Fruit fly (Drosophila melanogaster) whole organism, pupa: Measurements from ENCODE around the gene Vps36.
A peak's percentile ranks its signal among the peaks of the same experiment; 100 is the strongest.

Source experiments
- CG10348 ChIP-seq: fragments of 200-800 bp; sonication (Bioruptor generic); IDR thresholded peaks from 2 replicates; pipeline ENCODE4 v1.3.6; 2022; ENCODE audit warnings: missing biosample characterization, missing genetic modification characterization
- CG12605 ChIP-seq: fragments of 200-800 bp; sonication (Bioruptor generic); IDR thresholded peaks from 2 replicates; pipeline ENCODE4 v1.3.6; 2022; ENCODE audit warnings: missing biosample characterization, missing genetic modification characterization
- CG13204 ChIP-seq: fragments of 200-800 bp; sonication (Bioruptor generic); optimal IDR thresholded peaks from 2 replicates; lab custom pipeline; 2018; ENCODE audit warnings: missing biosample characterization, mild to moderate bottlenecking, missing genetic modification characterization, moderate library complexity
- CG14655 ChIP-seq: fragments of 200-800 bp; sonication (Bioruptor generic); optimal IDR thresholded peaks from 3 replicates; lab custom pipeline; 2017; ENCODE audit warnings: mild to moderate bottlenecking, missing biosample characterization, missing genetic modification reagents, missing genetic modification characterization
- CG15710 ChIP-seq: fragments of 200-800 bp; sonication (Bioruptor generic); optimal IDR thresholded peaks from 2 replicates; lab custom pipeline; 2018; ENCODE audit warnings: missing biosample characterization, mild to moderate bottlenecking, missing genetic modification characterization, moderate library complexity
- CG17806 ChIP-seq: fragments of 200-800 bp; sonication (Bioruptor generic); optimal IDR thresholded peaks from 2 replicates; lab custom pipeline; 2018; ENCODE audit warnings: missing biosample characterization, mild to moderate bottlenecking, missing genetic modification characterization, moderate library complexity
- CG32121 ChIP-seq: fragments of 200-800 bp; sonication (Bioruptor generic); IDR thresholded peaks from 2 replicates; pipeline ENCODE4 v1.3.6; 2022; ENCODE audit warnings: missing biosample characterization, missing genetic modification characterization
- CG34367 ChIP-seq: fragments of 200-800 bp; sonication (Bioruptor generic); optimal IDR thresholded peaks from 2 replicates; lab custom pipeline; 2018; ENCODE audit warnings: missing biosample characterization, mild to moderate bottlenecking, missing genetic modification characterization
- CG4496 ChIP-seq: fragments of 200-800 bp; sonication (Bioruptor generic); IDR thresholded peaks from 3 replicates; pipeline ENCODE4 v1.3.6; 2022; ENCODE audit warnings: missing biosample characterization, missing genetic modification characterization
- CG8159 ChIP-seq: fragments of 200-800 bp; sonication (Bioruptor generic); optimal IDR thresholded peaks from 3 replicates; lab custom pipeline; 2018; ENCODE audit warnings: missing biosample characterization, mild to moderate bottlenecking, missing genetic modification characterization, moderate library complexity
- CG8301 ChIP-seq: fragments of 200-800 bp; sonication (Bioruptor generic); optimal IDR thresholded peaks from 2 replicates; lab custom pipeline; 2018; ENCODE audit warnings: missing biosample characterization, mild to moderate bottlenecking, missing genetic modification characterization
- CG9948 ChIP-seq: fragments of 200-800 bp; sonication (Bioruptor generic); optimal IDR thresholded peaks from 2 replicates; lab custom pipeline; 2018; ENCODE audit warnings: missing biosample characterization, mild to moderate bottlenecking, missing genetic modification characterization, moderate library complexity
- D1 ChIP-seq: fragments of 200-800 bp; sonication (Bioruptor generic); optimal IDR thresholded peaks from 2 replicates; lab custom pipeline; 2018; ENCODE audit warnings: missing biosample characterization, mild to moderate bottlenecking, missing genetic modification characterization, moderate library complexity
- EcR ChIP-seq: fragments of 200-800 bp; sonication (Bioruptor generic); optimal IDR thresholded peaks from 3 replicates; lab custom pipeline; 2019; ENCODE audit warnings: missing biosample characterization, missing genetic modification characterization, mild to moderate bottlenecking, moderate library complexity, missing genetic modification reagents
- Ets98B ChIP-seq: fragments of 200-800 bp; sonication (Bioruptor generic); IDR thresholded peaks from 2 replicates; pipeline ENCODE4 v1.3.6; 2022; ENCODE audit warnings: missing biosample characterization, missing genetic modification characterization
- Pif1A ChIP-seq: fragments of 200-800 bp; sonication (Bioruptor generic); optimal IDR thresholded peaks from 3 replicates; lab custom pipeline; 2016; ENCODE audit warnings: missing biosample characterization, missing genetic modification characterization
- Pif1B ChIP-seq: fragments of 200-800 bp; sonication (Bioruptor generic); optimal IDR thresholded peaks from 3 replicates; lab custom pipeline; 2016; ENCODE audit warnings: missing biosample characterization, missing genetic modification characterization
- Snoo ChIP-seq: fragments of 200-800 bp; sonication (Bioruptor generic); optimal IDR thresholded peaks from 3 replicates; lab custom pipeline; 2017; ENCODE audit warnings: missing biosample characterization, mild to moderate bottlenecking, missing genetic modification characterization, inconsistent platforms
- fd96Ca ChIP-seq: fragments of 200-800 bp; sonication (Bioruptor generic); IDR thresholded peaks from 3 replicates; pipeline ENCODE4 v1.3.6; 2022; ENCODE audit warnings: missing biosample characterization, missing genetic modification characterization
- gl ChIP-seq: fragments of 200-800 bp; sonication (Bioruptor generic); optimal IDR thresholded peaks from 2 replicates; lab custom pipeline; 2018; ENCODE audit warnings: missing biosample characterization, mild to moderate bottlenecking, missing genetic modification characterization
- rn ChIP-seq: fragments of 200-800 bp; sonication (Bioruptor generic); IDR thresholded peaks from 2 replicates; pipeline ENCODE4 v1.3.6; 2022; ENCODE audit warnings: missing biosample characterization, missing genetic modification characterization

Vps36 gene

dm6 chr3L:13513112-13513538 lies at the start of gene Vps36, which contains the start of gene Liprin-beta:
Gene Vps36 (minus strand): TSS chr3L:13513112.
Gene Liprin-beta (plus strand): TSS chr3L:13513254.
- no peak for TF ChIP-seq CG8301 (tag; lab: Kevin White, UChicago)
- no peak for TF ChIP-seq CG12605 (GFP tag; lab: Robert Waterston, UW)
- no peak for TF ChIP-seq CG34367 (tag; lab: Kevin White, UChicago)
- TF ChIP-seq D1, result no peak
- peak; percentile 76 for TF ChIP-seq fd96Ca (GFP tag; lab: Robert Waterston, UW)
- TF ChIP-seq rn (GFP tag; lab: Robert Waterston, UW), result peak; percentile 62
- TF ChIP-seq CG15710 (tag; lab: Kevin White, UChicago), result peak; percentile 80
- no peak for TF ChIP-seq EcR (GFP tag; lab: Kevin White, UChicago)
- TF ChIP-seq CG17806 (tag; lab: Kevin White, UChicago), result peak; percentile 75
- TF ChIP-seq Pif1A, result no peak
- no peak for TF ChIP-seq CG14655 (GFP tag; lab: Kevin White, UChicago)
- no peak for TF ChIP-seq CG13204
- peak; percentile 80 for TF ChIP-seq CG32121
- peak; percentile 67 for TF ChIP-seq Ets98B (GFP tag; lab: Robert Waterston, UW)
- TF ChIP-seq CG9948, result peak; percentile 69
- peak; percentile 85 for TF ChIP-seq CG4496 (GFP tag; lab: Robert Waterston, UW)
- TF ChIP-seq Snoo (tag; lab: Kevin White, UChicago), result no peak
- no peak for TF ChIP-seq gl
- TF ChIP-seq CG8159 (tag; lab: Kevin White, UChicago), result no peak
- TF ChIP-seq Pif1B (GFP tag; lab: Kevin White, UChicago), result no peak
- peak; percentile 66; the same call in 1 of the 2 replicates for TF ChIP-seq CG10348 (GFP tag; lab: Robert Waterston, UW)

dm6 chr3L:13519555-13520284 lies 6.8 kb upstream of the Vps36 start, which contains the start of gene CG10710:
Gene CG10710 (minus strand): TSS chr3L:13519605.
- TF ChIP-seq CG8159 (tag; lab: Kevin White, UChicago) (no peak), Snoo (tag; lab: Kevin White, UChicago) (no peak), CG9948 (no peak), CG8301 (tag; lab: Kevin White, UChicago) (no peak), CG15710 (tag; lab: Kevin White, UChicago) (no peak), gl (no peak), CG4496 (GFP tag; lab: Robert Waterston, UW) (no peak), CG13204 (no peak), rn (GFP tag; lab: Robert Waterston, UW) (no peak), CG32121 (peak; percentile 57; the same call in 1 of the 2 replicates), Ets98B (GFP tag; lab: Robert Waterston, UW) (no peak), EcR (GFP tag; lab: Kevin White, UChicago) (no peak), fd96Ca (GFP tag; lab: Robert Waterston, UW) (0 out of 3 replicates have a peak, but pooled peaks have one; percentile 34), CG34367 (tag; lab: Kevin White, UChicago) (no peak), Pif1B (GFP tag; lab: Kevin White, UChicago) (no peak), CG12605 (GFP tag; lab: Robert Waterston, UW) (no peak)
- TF ChIP-seq, all 21 proteins: peak for 2

dm6 chr3L:13503631-13504030 lies 9.3 kb downstream of the Vps36 start:
- TF ChIP-seq CG15710 (tag; lab: Kevin White, UChicago) (no peak), CG17806 (tag; lab: Kevin White, UChicago) (no peak)

dm6 chr3L:13502484-13503109 lies 10.3 kb downstream of the Vps36 start, which contains the start of gene Spt20:
Gene Spt20 (plus strand): TSS chr3L:13502707.
- TF ChIP-seq CG32121 (no peak), EcR (GFP tag; lab: Kevin White, UChicago) (no peak), Ets98B (GFP tag; lab: Robert Waterston, UW) (no peak), CG12605 (GFP tag; lab: Robert Waterston, UW) (no peak), CG8301 (tag; lab: Kevin White, UChicago) (no peak), CG9948 (no peak), Pif1A (no peak), CG4496 (GFP tag; lab: Robert Waterston, UW) (no peak), Snoo (tag; lab: Kevin White, UChicago) (no peak)
- TF ChIP-seq, all 21 proteins: peak for 0

dm6 chr3L:13499932-13500719 lies 12.8 kb downstream of the Vps36 start:
- TF ChIP-seq CG14655 (GFP tag; lab: Kevin White, UChicago) (no peak), rn (GFP tag; lab: Robert Waterston, UW) (peak; percentile 57), CG17806 (tag; lab: Kevin White, UChicago) (peak; percentile 79), gl (peak; percentile 74), Pif1A (no peak), CG9948 (peak; percentile 77), CG15710 (tag; lab: Kevin White, UChicago) (peak; percentile 82), CG4496 (GFP tag; lab: Robert Waterston, UW) (peak; percentile 88), EcR (GFP tag; lab: Kevin White, UChicago) (peak; percentile 86), CG10348 (GFP tag; lab: Robert Waterston, UW) (no peak), CG13204 (peak; percentile 86), Pif1B (GFP tag; lab: Kevin White, UChicago) (no peak), CG34367 (tag; lab: Kevin White, UChicago) (peak; percentile 73), CG32121 (peak; percentile 52; the same call in 1 of the 2 replicates), CG12605 (GFP tag; lab: Robert Waterston, UW) (peak; percentile 54; the same call in 1 of the 2 replicates), CG8159 (tag; lab: Kevin White, UChicago) (peak; percentile 83), Ets98B (GFP tag; lab: Robert Waterston, UW) (peak; percentile 85), fd96Ca (GFP tag; lab: Robert Waterston, UW) (peak; percentile 80), CG8301 (tag; lab: Kevin White, UChicago) (peak; percentile 71), Snoo (tag; lab: Kevin White, UChicago) (peak; percentile 84), D1 (no peak)
